Fruit fly (Drosophila melanogaster) whole organism, pupa: ENCODE data around the gene Cdc5.

Experiments
- CG10348 ChIP-seq: fragments of 200-800 bp; sonication (Bioruptor generic); IDR thresholded peaks from 2 replicates; pipeline ENCODE4 v1.3.6; 2022; ENCODE audit warnings: missing biosample characterization, missing genetic modification characterization
- CG12605 ChIP-seq: fragments of 200-800 bp; sonication (Bioruptor generic); IDR thresholded peaks from 2 replicates; pipeline ENCODE4 v1.3.6; 2022; ENCODE audit warnings: missing biosample characterization, missing genetic modification characterization
- CG13204 ChIP-seq: fragments of 200-800 bp; sonication (Bioruptor generic); optimal IDR thresholded peaks from 2 replicates; lab custom pipeline; 2018; ENCODE audit warnings: missing biosample characterization, mild to moderate bottlenecking, missing genetic modification characterization, moderate library complexity
- CG14655 ChIP-seq: fragments of 200-800 bp; sonication (Bioruptor generic); optimal IDR thresholded peaks from 3 replicates; lab custom pipeline; 2017; ENCODE audit warnings: mild to moderate bottlenecking, missing biosample characterization, missing genetic modification reagents, missing genetic modification characterization
- CG15710 ChIP-seq: fragments of 200-800 bp; sonication (Bioruptor generic); optimal IDR thresholded peaks from 2 replicates; lab custom pipeline; 2018; ENCODE audit warnings: missing biosample characterization, mild to moderate bottlenecking, missing genetic modification characterization, moderate library complexity
- CG17806 ChIP-seq: fragments of 200-800 bp; sonication (Bioruptor generic); optimal IDR thresholded peaks from 2 replicates; lab custom pipeline; 2018; ENCODE audit warnings: missing biosample characterization, mild to moderate bottlenecking, missing genetic modification characterization, moderate library complexity
- CG32121 ChIP-seq: fragments of 200-800 bp; sonication (Bioruptor generic); IDR thresholded peaks from 2 replicates; pipeline ENCODE4 v1.3.6; 2022; ENCODE audit warnings: missing biosample characterization, missing genetic modification characterization
- CG34367 ChIP-seq: fragments of 200-800 bp; sonication (Bioruptor generic); optimal IDR thresholded peaks from 2 replicates; lab custom pipeline; 2018; ENCODE audit warnings: missing biosample characterization, mild to moderate bottlenecking, missing genetic modification characterization
- CG4496 ChIP-seq: fragments of 200-800 bp; sonication (Bioruptor generic); IDR thresholded peaks from 3 replicates; pipeline ENCODE4 v1.3.6; 2022; ENCODE audit warnings: missing biosample characterization, missing genetic modification characterization
- CG8159 ChIP-seq: fragments of 200-800 bp; sonication (Bioruptor generic); optimal IDR thresholded peaks from 3 replicates; lab custom pipeline; 2018; ENCODE audit warnings: missing biosample characterization, mild to moderate bottlenecking, missing genetic modification characterization, moderate library complexity
- CG8301 ChIP-seq: fragments of 200-800 bp; sonication (Bioruptor generic); optimal IDR thresholded peaks from 2 replicates; lab custom pipeline; 2018; ENCODE audit warnings: missing biosample characterization, mild to moderate bottlenecking, missing genetic modification characterization
- CG9948 ChIP-seq: fragments of 200-800 bp; sonication (Bioruptor generic); optimal IDR thresholded peaks from 2 replicates; lab custom pipeline; 2018; ENCODE audit warnings: missing biosample characterization, mild to moderate bottlenecking, missing genetic modification characterization, moderate library complexity
- D1 ChIP-seq: fragments of 200-800 bp; sonication (Bioruptor generic); optimal IDR thresholded peaks from 2 replicates; lab custom pipeline; 2018; ENCODE audit warnings: missing biosample characterization, mild to moderate bottlenecking, missing genetic modification characterization, moderate library complexity
- EcR ChIP-seq: fragments of 200-800 bp; sonication (Bioruptor generic); optimal IDR thresholded peaks from 3 replicates; lab custom pipeline; 2019; ENCODE audit warnings: missing biosample characterization, missing genetic modification characterization, mild to moderate bottlenecking, moderate library complexity, missing genetic modification reagents
- Ets98B ChIP-seq: fragments of 200-800 bp; sonication (Bioruptor generic); IDR thresholded peaks from 2 replicates; pipeline ENCODE4 v1.3.6; 2022; ENCODE audit warnings: missing biosample characterization, missing genetic modification characterization
- Pif1A ChIP-seq: fragments of 200-800 bp; sonication (Bioruptor generic); optimal IDR thresholded peaks from 3 replicates; lab custom pipeline; 2016; ENCODE audit warnings: missing biosample characterization, missing genetic modification characterization
- Pif1B ChIP-seq: fragments of 200-800 bp; sonication (Bioruptor generic); optimal IDR thresholded peaks from 3 replicates; lab custom pipeline; 2016; ENCODE audit warnings: missing biosample characterization, missing genetic modification characterization
- Snoo ChIP-seq: fragments of 200-800 bp; sonication (Bioruptor generic); optimal IDR thresholded peaks from 3 replicates; lab custom pipeline; 2017; ENCODE audit warnings: missing biosample characterization, mild to moderate bottlenecking, missing genetic modification characterization, inconsistent platforms
- fd96Ca ChIP-seq: fragments of 200-800 bp; sonication (Bioruptor generic); IDR thresholded peaks from 3 replicates; pipeline ENCODE4 v1.3.6; 2022; ENCODE audit warnings: missing biosample characterization, missing genetic modification characterization
- gl ChIP-seq: fragments of 200-800 bp; sonication (Bioruptor generic); optimal IDR thresholded peaks from 2 replicates; lab custom pipeline; 2018; ENCODE audit warnings: missing biosample characterization, mild to moderate bottlenecking, missing genetic modification characterization
- rn ChIP-seq: fragments of 200-800 bp; sonication (Bioruptor generic); IDR thresholded peaks from 2 replicates; pipeline ENCODE4 v1.3.6; 2022; ENCODE audit warnings: missing biosample characterization, missing genetic modification characterization

Gene Cdc5

dm6 chr3L:320798-321197 is 40.4 kb downstream of the Cdc5 start:
- TF ChIP-seq CG14655 (GFP tag; lab: Kevin White, UChicago): no peak
- TF ChIP-seq gl (tag; lab: Kevin White, UChicago): no peak
- TF ChIP-seq CG32121 (GFP tag; lab: Robert Waterston, UW): no peak
- TF ChIP-seq CG4496 (GFP tag; lab: Robert Waterston, UW): no peak
- no peak for TF ChIP-seq fd96Ca (GFP tag; lab: Robert Waterston, UW)
- no peak for TF ChIP-seq CG10348 (GFP tag; lab: Robert Waterston, UW)
- TF ChIP-seq CG15710 (tag; lab: Kevin White, UChicago): no peak
- TF ChIP-seq CG9948 (tag; lab: Kevin White, UChicago): no peak
- TF ChIP-seq CG8159 (tag; lab: Kevin White, UChicago): no peak
- no peak for TF ChIP-seq CG17806
- TF ChIP-seq, all 21 proteins: peak for 0

dm6 chr3L:320010-320337 is 41.2 kb downstream of the Cdc5 start:
- no peak for TF ChIP-seq CG17806
- no peak for TF ChIP-seq fd96Ca (GFP tag; lab: Robert Waterston, UW)
- TF ChIP-seq CG34367: no peak
- no peak for TF ChIP-seq CG4496 (GFP tag; lab: Robert Waterston, UW)

DNA sequence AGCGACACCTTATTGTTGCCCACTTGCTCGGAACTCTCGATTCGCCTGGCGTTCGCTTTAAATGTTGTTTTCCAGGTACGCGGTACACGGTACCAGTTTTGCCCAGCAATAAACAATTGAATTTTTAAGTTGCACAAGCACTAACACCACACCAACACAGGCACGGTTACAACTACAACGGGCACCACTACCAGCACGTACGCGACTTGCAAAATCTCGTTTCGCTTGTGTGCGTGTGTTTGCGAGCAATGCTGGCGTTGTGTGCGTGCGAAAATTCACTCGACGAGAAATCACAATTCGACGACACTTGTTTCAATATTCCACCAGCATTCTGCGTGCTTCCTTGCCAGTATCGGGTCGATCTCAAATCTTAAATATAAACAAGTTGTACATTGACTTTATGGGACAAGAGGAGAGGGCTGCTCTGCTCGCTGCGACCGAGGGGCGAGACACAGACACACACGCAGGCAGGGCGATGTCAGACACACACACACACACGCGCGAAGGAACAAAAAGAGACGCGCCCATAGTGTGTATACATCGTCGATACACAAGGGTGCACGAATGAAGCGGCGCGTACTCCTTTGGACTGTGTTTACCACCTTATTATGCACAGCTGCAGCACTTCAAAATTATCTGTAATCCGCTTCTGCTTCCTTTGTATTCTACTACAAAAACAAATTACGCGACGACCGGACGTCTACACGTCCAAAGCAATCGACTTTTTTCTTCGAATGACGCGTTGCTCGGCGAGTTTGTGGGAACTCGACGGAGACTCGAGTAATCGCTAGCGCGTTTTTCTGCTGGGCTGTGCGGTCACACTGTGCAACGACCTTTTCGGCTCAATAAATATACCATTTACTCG is 41.8 kb downstream of the Cdc5 start, which contains the start of gene fwd:
TSS of gene fwd (minus strand) at position 740 of the 865 bp plus-strand sequence.
- peak; percentile 22; the same call in 1 of the 3 replicates for TF ChIP-seq fd96Ca (GFP tag; lab: Robert Waterston, UW)
- TF ChIP-seq CG14655 (GFP tag; lab: Kevin White, UChicago): no peak
- TF ChIP-seq CG10348 (GFP tag; lab: Robert Waterston, UW): no peak
- TF ChIP-seq CG34367: no peak
- no peak for TF ChIP-seq CG15710 (tag; lab: Kevin White, UChicago)
- no peak for TF ChIP-seq CG32121 (GFP tag; lab: Robert Waterston, UW)
- peak; percentile 74 for TF ChIP-seq CG4496 (GFP tag; lab: Robert Waterston, UW)
- TF ChIP-seq CG8301 (tag; lab: Kevin White, UChicago): no peak
- 0 out of 2 replicates have a peak, but pooled peaks have one; percentile 14 for TF ChIP-seq CG12605 (GFP tag; lab: Robert Waterston, UW)
- no peak for TF ChIP-seq gl (tag; lab: Kevin White, UChicago)
- TF ChIP-seq CG13204 (GFP tag; lab: Kevin White, UChicago): no peak
- TF ChIP-seq Snoo (tag; lab: Kevin White, UChicago): no peak
- no peak for TF ChIP-seq D1 (tag; lab: Kevin White, UChicago)
- TF ChIP-seq CG9948 (tag; lab: Kevin White, UChicago): no peak
- TF ChIP-seq EcR (GFP tag; lab: Kevin White, UChicago): peak; percentile 63
- TF ChIP-seq Pif1A (GFP tag; lab: Kevin White, UChicago): no peak
- TF ChIP-seq CG8159 (tag; lab: Kevin White, UChicago): peak; percentile 30
- no peak for TF ChIP-seq rn (GFP tag; lab: Robert Waterston, UW)
- no peak; the same call in 1 of the 2 replicates for TF ChIP-seq Ets98B (GFP tag; lab: Robert Waterston, UW)
- TF ChIP-seq Pif1B (GFP tag; lab: Kevin White, UChicago): no peak
- TF ChIP-seq CG17806: no peak
- TF ChIP-seq, all 21 proteins: peak for 5

dm6 chr3L:316784-317183 is 44.4 kb downstream of the Cdc5 start, which contains the start of gene ddbt:
TSS of gene ddbt (plus strand) at chr3L:317084.
- TF ChIP-seq CG4496 (GFP tag; lab: Robert Waterston, UW) (no peak), EcR (GFP tag; lab: Kevin White, UChicago) (no peak), Ets98B (GFP tag; lab: Robert Waterston, UW) (no peak), CG17806 (no peak), rn (GFP tag; lab: Robert Waterston, UW) (no peak)

- peak; percentile 85 for TF ChIP-seq EcR (GFP tag; lab: Kevin White, UChicago)
- no peak; the same call in 2 of the 3 replicates for TF ChIP-seq CG4496 (GFP tag; lab: Robert Waterston, UW)
- TF ChIP-seq CG8301 (tag; lab: Kevin White, UChicago): no peak
Observed at dm6 chr3L:315140-315539, 46.0 kb downstream of the Cdc5 start.

dm6 chr3L:312323-312722 is 48.9 kb downstream of the Cdc5 start:
- TF ChIP-seq rn (GFP tag; lab: Robert Waterston, UW) (no peak), CG10348 (GFP tag; lab: Robert Waterston, UW) (no peak), CG17806 (no peak), gl (tag; lab: Kevin White, UChicago) (no peak), CG13204 (GFP tag; lab: Kevin White, UChicago) (no peak), Ets98B (GFP tag; lab: Robert Waterston, UW) (no peak), CG32121 (GFP tag; lab: Robert Waterston, UW) (no peak), CG4496 (GFP tag; lab: Robert Waterston, UW) (no peak), Snoo (tag; lab: Kevin White, UChicago) (no peak), CG15710 (tag; lab: Kevin White, UChicago) (no peak), CG9948 (tag; lab: Kevin White, UChicago) (no peak)
